Fruit fly (Drosophila melanogaster) whole organism, embryonic: Measurements from ENCODE around the gene CG34258.

Source experiments
- Aef1 ChIP-seq: fragments of 200-800 bp; sonication (Bioruptor generic); IDR thresholded peaks from 3 replicates; pipeline ENCODE4 v1.3.6; 2022; ENCODE audit warnings: missing biosample characterization, missing genetic modification characterization
- Bgb ChIP-seq: fragments of 200-800 bp; sonication (Bioruptor generic); IDR thresholded peaks from 2 replicates; pipeline ENCODE4 v1.3.6; 2022; ENCODE audit warnings: missing biosample characterization, missing genetic modification characterization; ENCODE audit not compliant: partially characterized antibody
- CG10959 ChIP-seq: fragments of 200-800 bp; sonication (Bioruptor generic); IDR thresholded peaks from 2 replicates; pipeline ENCODE4 v1.3.6; 2022; ENCODE audit warnings: missing biosample characterization, missing genetic modification characterization
- CG11504 ChIP-seq: fragments of 200-800 bp; sonication (Bioruptor generic); optimal IDR thresholded peaks from 3 replicates; lab custom pipeline; 2019; ENCODE audit warnings: missing biosample characterization, mild to moderate bottlenecking, missing genetic modification characterization, moderate library complexity
- CG15011 ChIP-seq: fragments of 200-800 bp; sonication (Bioruptor generic); optimal IDR thresholded peaks from 3 replicates; lab custom pipeline; 2018; ENCODE audit warnings: missing biosample characterization, mild to moderate bottlenecking, missing genetic modification characterization
- CG15696 ChIP-seq: fragments of 200-800 bp; sonication (Bioruptor generic); optimal IDR thresholded peaks from 2 replicates; lab custom pipeline; 2019; ENCODE audit warnings: missing biosample characterization, mild to moderate bottlenecking, missing genetic modification characterization, moderate library complexity
- CG1647 ChIP-seq: fragments of 200-800 bp; sonication (Bioruptor generic); optimal IDR thresholded peaks from 3 replicates; lab custom pipeline; 2016; ENCODE audit warnings: missing biosample characterization, missing genetic modification characterization
- CG2889 ChIP-seq: fragments of 200-800 bp; sonication (Bioruptor generic); IDR thresholded peaks from 3 replicates; pipeline ENCODE4 v1.3.6; 2022; ENCODE audit warnings: missing biosample characterization, missing genetic modification characterization
- CG34376 ChIP-seq: fragments of 200-800 bp; sonication (Bioruptor generic); optimal IDR thresholded peaks from 2 replicates; lab custom pipeline; 2018; ENCODE audit warnings: missing biosample characterization, mild to moderate bottlenecking, missing genetic modification characterization
- CG3995 ChIP-seq: fragments of 200-800 bp; sonication (Bioruptor generic); optimal IDR thresholded peaks from 3 replicates; lab custom pipeline; 2016; ENCODE audit warnings: missing biosample characterization, missing genetic modification characterization
- CG6683 ChIP-seq: fragments of 200-800 bp; sonication (Bioruptor generic); optimal IDR thresholded peaks from 2 replicates; lab custom pipeline; 2017; ENCODE audit warnings: missing biosample characterization, mild to moderate bottlenecking, missing genetic modification characterization, missing genetic modification reagents
- CG6689 ChIP-seq: fragments of 200-800 bp; sonication (Bioruptor generic); IDR thresholded peaks from 2 replicates; pipeline ENCODE4 v1.3.6; 2022; ENCODE audit warnings: missing biosample characterization, missing genetic modification characterization
- CG7357 ChIP-seq: fragments of 200-800 bp; sonication (Bioruptor generic); IDR thresholded peaks from 3 replicates; pipeline ENCODE4 v1.3.6; 2022; ENCODE audit warnings: missing biosample characterization, missing genetic modification characterization
- CG7839 ChIP-seq: fragments of 200-800 bp; sonication (Bioruptor generic); optimal IDR thresholded peaks from 3 replicates; lab custom pipeline; 2018; ENCODE audit warnings: missing biosample characterization, mild to moderate bottlenecking, missing genetic modification characterization, moderate library complexity
- CG8478 ChIP-seq: fragments of >200 bp; optimal IDR thresholded peaks from 2 replicates; lab custom pipeline; 2018
- Doc3 ChIP-seq: fragments of 200-800 bp; sonication (Bioruptor generic); IDR thresholded peaks from 3 replicates; pipeline ENCODE4 v1.3.6; 2022; ENCODE audit warnings: missing biosample characterization, missing genetic modification characterization; ENCODE audit not compliant: partially characterized antibody
- Dp ChIP-seq: fragments of 200-800 bp; sonication (Bioruptor generic); optimal IDR thresholded peaks from 2 replicates; lab custom pipeline; 2018; ENCODE audit warnings: missing biosample characterization, mild to moderate bottlenecking, missing genetic modification characterization, moderate library complexity
- HmgZ ChIP-seq: fragments of 200-800 bp; sonication (Bioruptor generic); optimal IDR thresholded peaks from 2 replicates; lab custom pipeline; 2018; ENCODE audit warnings: missing biosample characterization, mild to moderate bottlenecking, missing genetic modification characterization
- Jarid2 ChIP-seq: fragments of 200-800 bp; sonication (Bioruptor generic); optimal IDR thresholded peaks from 3 replicates; lab custom pipeline; 2017; ENCODE audit warnings: mild to moderate bottlenecking, missing biosample characterization, missing genetic modification reagents, missing genetic modification characterization
- Max ChIP-seq: fragments of 200-800 bp; sonication (Bioruptor generic); optimal IDR thresholded peaks from 2 replicates; lab custom pipeline; 2016; ENCODE audit warnings: missing biosample characterization, mild to moderate bottlenecking, missing genetic modification characterization
- NK7.1 ChIP-seq: fragments of 200-800 bp; sonication (Bioruptor generic); optimal IDR thresholded peaks from 3 replicates; lab custom pipeline; 2016; ENCODE audit warnings: missing biosample characterization, missing genetic modification characterization
- Nf-YA ChIP-seq: fragments of 200-800 bp; sonication (Bioruptor generic); IDR thresholded peaks from 2 replicates; pipeline ENCODE4 v1.3.6; 2022; ENCODE audit warnings: missing biosample characterization, missing genetic modification characterization
- Oaz ChIP-seq: fragments of 200-800 bp; sonication (Bioruptor generic); IDR thresholded peaks from 2 replicates; pipeline ENCODE4 v1.3.6; 2022; ENCODE audit warnings: missing biosample characterization, missing genetic modification characterization
- Pdp1 ChIP-seq, 2 experiments: fragments of 200-800 bp; sonication (Bioruptor generic); optimal IDR thresholded peaks; 3 replicates each; lab custom pipeline; 2016; ENCODE audit warnings: missing biosample characterization in 2 of 2, missing genetic modification characterization in 2 of 2, mild to moderate bottlenecking in 1 of 2, moderate library complexity in 1 of 2
- Ptx1 ChIP-seq: fragments of 200-800 bp; sonication (Bioruptor generic); IDR thresholded peaks from 2 replicates; pipeline ENCODE4 v1.3.6; 2022; ENCODE audit warnings: missing biosample characterization, missing genetic modification characterization
- Side ChIP-seq: fragments of 200-800 bp; sonication (Bioruptor generic); optimal IDR thresholded peaks from 2 replicates; lab custom pipeline; 2016; ENCODE audit warnings: missing biosample characterization, missing genetic modification characterization
- Six4 ChIP-seq: fragments of 200-800 bp; sonication (Bioruptor generic); optimal IDR thresholded peaks from 2 replicates; lab custom pipeline; 2016; ENCODE audit warnings: missing biosample characterization, missing genetic modification characterization
- Taf1 ChIP-seq: fragments of 200-800 bp; sonication (Bioruptor generic); IDR thresholded peaks from 2 replicates; pipeline ENCODE4 v1.3.6; 2022; ENCODE audit warnings: missing biosample characterization, missing genetic modification characterization
- amos ChIP-seq: fragments of 200-800 bp; sonication (Bioruptor generic); IDR thresholded peaks from 2 replicates; pipeline ENCODE4 v1.3.6; 2022; ENCODE audit warnings: missing biosample characterization, missing genetic modification characterization; ENCODE audit not compliant: partially characterized antibody
- bsh ChIP-seq, 2 experiments: fragments of 200-800 bp; sonication (Bioruptor generic); optimal IDR thresholded peaks; 2 replicates each; lab custom pipeline; 2017 to 2018; ENCODE audit warnings: mild to moderate bottlenecking in 2 of 2, missing biosample characterization in 2 of 2, missing genetic modification characterization in 2 of 2, moderate library complexity in 1 of 2
- chinmo ChIP-seq: fragments of 200-800 bp; sonication (Bioruptor generic); IDR thresholded peaks from 4 replicates; pipeline ENCODE4 v1.3.6; 2022; ENCODE audit warnings: missing biosample characterization, missing genetic modification characterization; ENCODE audit not compliant: partially characterized antibody
- croc ChIP-seq: fragments of 200-800 bp; sonication (Bioruptor generic); conservative IDR thresholded peaks from 3 replicates; pipeline ENCODE4 v1.3.6; 2022; ENCODE audit warnings: missing biosample characterization, missing genetic modification characterization
- dati ChIP-seq: fragments of 200-800 bp; sonication (Bioruptor generic); IDR thresholded peaks from 2 replicates; pipeline ENCODE4 v1.3.6; 2022; ENCODE audit warnings: missing biosample characterization, missing genetic modification characterization
- dimm ChIP-seq: fragments of 200-800 bp; sonication (Bioruptor generic); IDR thresholded peaks from 2 replicates; pipeline ENCODE4 v1.3.6; 2022; ENCODE audit warnings: missing biosample characterization, missing genetic modification characterization
- grn ChIP-seq: fragments of 200-800 bp; sonication (Bioruptor generic); optimal IDR thresholded peaks from 3 replicates; lab custom pipeline; 2017; ENCODE audit warnings: missing biosample characterization, missing genetic modification characterization
- h ChIP-seq: fragments of >200 bp; optimal IDR thresholded peaks from 2 replicates; lab custom pipeline; 2017
- inv ChIP-seq: fragments of 200-800 bp; sonication (Bioruptor generic); IDR thresholded peaks from 2 replicates; pipeline ENCODE4 v1.3.6; 2022; ENCODE audit warnings: missing biosample characterization, missing genetic modification characterization; ENCODE audit not compliant: partially characterized antibody
- jumu ChIP-seq: fragments of 200-800 bp; sonication (Bioruptor generic); optimal IDR thresholded peaks from 3 replicates; lab custom pipeline; 2016; ENCODE audit warnings: missing biosample characterization, missing genetic modification characterization
- lab ChIP-seq: fragments of 200-800 bp; sonication (Bioruptor generic); optimal IDR thresholded peaks from 3 replicates; lab custom pipeline; 2017; ENCODE audit warnings: missing biosample characterization, missing genetic modification characterization, mild to moderate bottlenecking, moderate library complexity, missing genetic modification reagents
- lilli ChIP-seq: fragments of 200-800 bp; sonication (Bioruptor generic); optimal IDR thresholded peaks from 3 replicates; lab custom pipeline; 2016; ENCODE audit warnings: missing biosample characterization, missing genetic modification characterization
- mirr ChIP-seq: fragments of 200-800 bp; sonication (Bioruptor generic); optimal IDR thresholded peaks from 3 replicates; lab custom pipeline; 2018; ENCODE audit warnings: missing biosample characterization, mild to moderate bottlenecking, missing genetic modification characterization
- otp ChIP-seq: fragments of 200-800 bp; sonication (Bioruptor generic); IDR thresholded peaks from 3 replicates; pipeline ENCODE4, ENCODE4 v1.3.6; 2022; ENCODE audit warnings: missing biosample characterization, missing genetic modification characterization
- schlank ChIP-seq: fragments of 200-800 bp; sonication (Bioruptor generic); optimal IDR thresholded peaks from 2 replicates; lab custom pipeline; 2018; ENCODE audit warnings: missing biosample characterization, mild to moderate bottlenecking, missing genetic modification characterization
- seq ChIP-seq: fragments of 200-800 bp; sonication (Bioruptor generic); IDR thresholded peaks from 2 replicates; pipeline ENCODE4 v1.3.6; 2022; ENCODE audit warnings: missing biosample characterization, missing genetic modification characterization
- tin ChIP-seq: fragments of 200-800 bp; sonication (Bioruptor generic); optimal IDR thresholded peaks from 3 replicates; lab custom pipeline; 2016; ENCODE audit warnings: missing biosample characterization, missing genetic modification characterization
- tio ChIP-seq: fragments of 200-800 bp; sonication (Bioruptor generic); optimal IDR thresholded peaks from 2 replicates; lab custom pipeline; 2017; ENCODE audit warnings: missing biosample characterization, missing genetic modification characterization, inconsistent platforms
- trh ChIP-seq: fragments of 200-800 bp; sonication (Bioruptor generic); optimal IDR thresholded peaks from 2 replicates; lab custom pipeline; 2016; ENCODE audit warnings: missing biosample characterization, missing genetic modification characterization
- twi ChIP-seq: fragments of 200-800 bp; optimal IDR thresholded peaks from 2 replicates; lab custom pipeline; 2019; ENCODE audit warnings: missing biosample characterization, mild to moderate bottlenecking, missing genetic modification characterization, moderate library complexity
- zfh2 ChIP-seq: fragments of 200-800 bp; sonication (Bioruptor generic); optimal IDR thresholded peaks from 2 replicates; lab custom pipeline; 2016; ENCODE audit warnings: missing biosample characterization, missing genetic modification characterization

The CG34258 gene

dm6 chr3L:19902560-19903399 is 49.0 kb downstream of the CG34258 start (continued):
- TF ChIP-seq Doc3 (0 out of 3 replicates have a peak, but pooled peaks have one; percentile 8), Bgb (no peak), Nf-YA (peak; percentile 67), trh (peak; percentile 84), lab (peak; percentile 97), Dp (GFP tag; lab: Kevin White, UChicago) (peak; percentile 0), CG10959 (no peak), schlank (tag; lab: Kevin White, UChicago) (peak; percentile 91), h (lab: Kevin White, UChicago) (no peak), tin (peak; percentile 91), Six4 (GFP tag; lab: Kevin White, UChicago) (peak; percentile 90), jumu (GFP tag; lab: Kevin White, UChicago) (peak; percentile 91), grn (GFP tag; lab: Kevin White, UChicago) (peak; percentile 74), croc (GFP tag; lab: Robert Waterston, UW) (peak; percentile 86), inv (no peak), mirr (peak; percentile 76), tio (peak; percentile 90), CG3995 (peak; percentile 71), otp (GFP tag; lab: Robert Waterston, UW) (peak; percentile 96), dati (GFP tag; lab: Robert Waterston, UW) (peak; percentile 67; the same call in 1 of the 2 replicates), CG6683 (GFP tag; lab: Kevin White, UChicago) (peak; percentile 58), bsh (GFP tag; optimal IDR thresholded peaks at IDR 0.05; lab: Kevin White, UChicago) (peak; percentile 90 to 95), Jarid2 (peak; percentile 57), CG1647 (GFP tag; lab: Kevin White, UChicago) (peak; percentile 87), NK7.1 (peak; percentile 92), chinmo (GFP tag; lab: Robert Waterston, UW) (0 out of 4 replicates have a peak, but pooled peaks have one; percentile 71), CG15696 (tag; lab: Kevin White, UChicago) (peak; percentile 53), Aef1 (GFP tag; lab: Robert Waterston, UW) (peak; percentile 94), HmgZ (tag; lab: Kevin White, UChicago) (peak; percentile 95), dimm (no peak; the same call in 1 of the 2 replicates), CG8478 (no peak), CG11504 (peak; percentile 87), CG6689 (GFP tag; lab: Robert Waterston, UW) (peak; percentile 93), CG34376 (GFP tag; lab: Kevin White, UChicago) (peak; percentile 83), CG7839 (tag; lab: Kevin White, UChicago) (peak; percentile 97), CG15011 (GFP tag; lab: Kevin White, UChicago) (peak; percentile 88), CG7357 (peak; percentile 89), Max (peak; percentile 91), Taf1 (peak; percentile 85), CG2889 (GFP tag; lab: Robert Waterston, UW) (peak; percentile 94), seq (GFP tag; lab: Robert Waterston, UW) (peak; percentile 96), zfh2 (GFP tag; lab: Kevin White, UChicago) (peak; percentile 97), twi (tag; lab: Kevin White, UChicago) (peak; percentile 79), amos (no peak), Oaz (GFP tag; lab: Robert Waterston, UW) (peak; percentile 89), Ptx1 (GFP tag; lab: Robert Waterston, UW) (peak; percentile 96), Side (GFP tag; lab: Kevin White, UChicago) (peak; percentile 97), lilli (GFP tag; lab: Kevin White, UChicago) (peak; percentile 97), Pdp1 (GFP tag; optimal IDR thresholded peaks at IDR 0.05; lab: Kevin White, UChicago) (peak; percentile 91 to 96)
